Worm (Caenorhabditis elegans) whole organism, young adult: ENCODE results near the gene T14B4.1.
A peak's percentile ranks its signal among the peaks of the same experiment; 100 is the strongest.

Source experiments
- B0261.1 ChIP-seq: sonication (generic microtip); optimal IDR thresholded peaks from 2 replicates; lab custom pipeline; 2016; ENCODE audit warnings: mild to moderate bottlenecking, missing genetic modification characterization, moderate library complexity, missing compliant biosample characterization
- F10E7.11 ChIP-seq: sonication (generic microtip); optimal IDR thresholded peaks from 2 replicates; lab custom pipeline; 2017; ENCODE audit warnings: mild to moderate bottlenecking, missing genetic modification characterization, moderate library complexity, missing compliant biosample characterization
- F37B4.10 ChIP-seq: fragments of 200-800 bp; sonication (Bioruptor generic); IDR thresholded peaks from 2 replicates; pipeline ENCODE4 v1.3.6; 2022; ENCODE audit warnings: missing genetic modification characterization, missing compliant biosample characterization
- F52B5.7 ChIP-seq: sonication (generic microtip); optimal IDR thresholded peaks from 2 replicates; lab custom pipeline; 2016; ENCODE audit warnings: mild to moderate bottlenecking, missing genetic modification characterization, missing compliant biosample characterization
- F55B11.4 ChIP-seq: sonication (generic microtip); optimal IDR thresholded peaks from 2 replicates; lab custom pipeline; 2016; ENCODE audit warnings: missing compliant biosample characterization, missing genetic modification characterization, borderline replicate concordance; ENCODE audit not compliant: insufficient read depth
- F57A8.1 ChIP-seq: fragments of 200-800 bp; sonication (Bioruptor generic); optimal IDR thresholded peaks from 2 replicates; lab custom pipeline; 2018; ENCODE audit warnings: mild to moderate bottlenecking, missing genetic modification characterization, moderate library complexity, missing compliant biosample characterization
- F57C9.4 ChIP-seq: sonication (generic microtip); optimal IDR thresholded peaks from 2 replicates; lab custom pipeline; 2017; ENCODE audit warnings: mild to moderate bottlenecking, missing genetic modification characterization, missing compliant biosample characterization
- T07F8.4 ChIP-seq: sonication (generic microtip); optimal IDR thresholded peaks from 2 replicates; lab custom pipeline; 2016; ENCODE audit warnings: mild to moderate bottlenecking, missing genetic modification characterization, moderate library complexity, missing compliant biosample characterization
- T26A5.8 ChIP-seq: sonication (generic microtip); optimal IDR thresholded peaks from 2 replicates; lab custom pipeline; 2016; ENCODE audit warnings: missing genetic modification characterization, missing compliant biosample characterization
- Y53F4B.3 ChIP-seq: fragments of 200-800 bp; sonication (Bioruptor generic); IDR thresholded peaks from 2 replicates; pipeline ENCODE4 v1.3.6; 2022; ENCODE audit warnings: missing genetic modification reagents, missing genetic modification characterization, missing compliant biosample characterization
- Y56A3A.18 ChIP-seq: fragments of 200-800 bp; sonication (Bioruptor generic); IDR thresholded peaks from 2 replicates; pipeline ENCODE4 v1.3.6; 2022; ENCODE audit warnings: missing genetic modification reagents, missing genetic modification characterization, missing compliant biosample characterization
- Y67H2A.10 ChIP-seq: fragments of 200-800 bp; sonication (Bioruptor generic); conservative IDR thresholded peaks from 2 replicates; pipeline ENCODE4 v1.3.6; 2022; ENCODE audit warnings: missing genetic modification reagents, missing genetic modification characterization, missing compliant biosample characterization
- Y79H2A.3 ChIP-seq: fragments of 200-800 bp; sonication (Bioruptor generic); conservative IDR thresholded peaks from 2 replicates; pipeline ENCODE4 v1.3.6; 2022; ENCODE audit warnings: missing genetic modification reagents, missing genetic modification characterization, missing compliant biosample characterization
- ZK185.1 ChIP-seq: sonication (generic microtip); optimal IDR thresholded peaks from 2 replicates; lab custom pipeline; 2016; ENCODE audit warnings: mild to moderate bottlenecking, missing genetic modification characterization, missing compliant biosample characterization; ENCODE audit not compliant: poor library complexity, severe bottlenecking
- akir-1 ChIP-seq: fragments of 200-800 bp; sonication (Bioruptor generic); optimal IDR thresholded peaks from 2 replicates; lab custom pipeline; 2018; ENCODE audit warnings: mild to moderate bottlenecking, missing genetic modification characterization, moderate library complexity, missing compliant biosample characterization
- athp-1 ChIP-seq: sonication (generic microtip); optimal IDR thresholded peaks from 2 replicates; lab custom pipeline; 2017; ENCODE audit warnings: mild to moderate bottlenecking, missing genetic modification characterization, missing compliant biosample characterization
- bed-1 ChIP-seq: fragments of 200-800 bp; sonication (Bioruptor generic); IDR thresholded peaks from 2 replicates; pipeline ENCODE4 v1.3.6; 2022; ENCODE audit warnings: missing genetic modification reagents, missing genetic modification characterization, missing compliant biosample characterization
- ccch-3 ChIP-seq: fragments of 200-800 bp; sonication (Bioruptor generic); optimal IDR thresholded peaks from 2 replicates; lab custom pipeline; 2018; ENCODE audit warnings: mild to moderate bottlenecking, missing genetic modification characterization, missing compliant biosample characterization
- ceh-100 ChIP-seq: fragments of 200-800 bp; sonication (Bioruptor generic); IDR thresholded peaks from 2 replicates; pipeline ENCODE4 v1.3.6; 2022; ENCODE audit warnings: missing genetic modification reagents, missing genetic modification characterization, missing compliant biosample characterization
- chd-7 ChIP-seq: sonication (generic microtip); optimal IDR thresholded peaks from 2 replicates; lab custom pipeline; 2016; ENCODE audit warnings: mild to moderate bottlenecking, missing genetic modification characterization, moderate library complexity, missing compliant biosample characterization
- die-1 ChIP-seq: sonication (generic microtip); optimal IDR thresholded peaks from 2 replicates; lab custom pipeline; 2016; ENCODE audit warnings: missing genotype, mild to moderate bottlenecking, missing genetic modification characterization, missing compliant biosample characterization
- efl-1 ChIP-seq: fragments of 150-350 bp; optimal IDR thresholded peaks from 2 replicates; lab custom pipeline; 2014; ENCODE audit warnings: missing biosample characterization, missing genetic modification reagents, missing genetic modification characterization
- egrh-3 ChIP-seq: fragments of 200-800 bp; sonication (Bioruptor generic); IDR thresholded peaks from 2 replicates; pipeline ENCODE4 v1.3.6; 2022; ENCODE audit warnings: missing genetic modification reagents, missing genetic modification characterization, missing compliant biosample characterization
- fkh-3 ChIP-seq: sonication (generic microtip); optimal IDR thresholded peaks from 2 replicates; lab custom pipeline; 2016; ENCODE audit warnings: mild to moderate bottlenecking, missing genetic modification characterization, missing compliant biosample characterization
- hrde-1 ChIP-seq: sonication (generic microtip); optimal IDR thresholded peaks from 2 replicates; lab custom pipeline; 2016; ENCODE audit warnings: missing genetic modification characterization, mild to moderate bottlenecking, missing compliant biosample characterization, moderate library complexity, missing genotype, missing genetic modification reagents, borderline replicate concordance
- hsf-1 ChIP-seq: fragments of 200-800 bp; sonication (Bioruptor generic); IDR thresholded peaks from 2 replicates; pipeline ENCODE4 v1.3.6; 2022; ENCODE audit warnings: missing genetic modification reagents, missing genetic modification characterization, missing compliant biosample characterization
- let-607 ChIP-seq, 2 experiments: fragments of 200-800 bp in 1 of 2; sonication (Bioruptor generic) in 1 of 2; sonication (generic microtip) in 1 of 2; optimal IDR thresholded peaks; 2 replicates each; lab custom pipeline; 2016 to 2018; ENCODE audit warnings: mild to moderate bottlenecking in 2 of 2, missing compliant biosample characterization in 2 of 2, missing genetic modification characterization in 2 of 2, moderate library complexity in 2 of 2, missing genotype in 1 of 2
- lin-40 ChIP-seq: sonication (generic microtip); optimal IDR thresholded peaks from 2 replicates; lab custom pipeline; 2016; ENCODE audit warnings: missing genetic modification characterization, mild to moderate bottlenecking, missing compliant biosample characterization, missing genotype, missing genetic modification reagents
- lir-1 ChIP-seq: fragments of 200-800 bp; sonication (Bioruptor generic); conservative IDR thresholded peaks from 2 replicates; pipeline ENCODE4 v1.3.6; 2022; ENCODE audit warnings: missing genetic modification reagents, missing genetic modification characterization, missing compliant biosample characterization
- madf-3 ChIP-seq: fragments of 200-800 bp; sonication (Bioruptor generic); IDR thresholded peaks from 2 replicates; pipeline ENCODE4 v1.3.6; 2022; ENCODE audit warnings: missing genetic modification reagents, missing genetic modification characterization, missing compliant biosample characterization
- madf-6 ChIP-seq: fragments of 200-800 bp; sonication (Bioruptor generic); IDR thresholded peaks from 2 replicates; pipeline ENCODE4 v1.3.6; 2022; ENCODE audit warnings: missing genetic modification reagents, missing genetic modification characterization, missing compliant biosample characterization
- madf-8 ChIP-seq: fragments of 200-800 bp; sonication (Bioruptor generic); conservative IDR thresholded peaks from 2 replicates; pipeline ENCODE4 v1.3.6; 2022; ENCODE audit warnings: missing genetic modification reagents, missing genetic modification characterization, missing compliant biosample characterization
- mel-28 ChIP-seq: sonication (generic microtip); optimal IDR thresholded peaks from 2 replicates; lab custom pipeline; 2016; ENCODE audit warnings: borderline replicate concordance, mild to moderate bottlenecking, missing genetic modification characterization, missing compliant biosample characterization
- mes-4 ChIP-seq: sonication (generic microtip); optimal IDR thresholded peaks from 2 replicates; lab custom pipeline; 2016; ENCODE audit warnings: missing genotype, missing genetic modification characterization, missing compliant biosample characterization
- mxl-1 ChIP-seq: sonication (generic microtip); optimal IDR thresholded peaks from 2 replicates; lab custom pipeline; 2016; ENCODE audit warnings: missing genetic modification characterization, missing compliant biosample characterization
- nfya-1 ChIP-seq: sonication (generic microtip); optimal IDR thresholded peaks from 2 replicates; lab custom pipeline; 2017; ENCODE audit warnings: antibody characterized with exemption, missing compliant biosample characterization, missing genetic modification characterization, borderline replicate concordance; ENCODE audit not compliant: insufficient read depth
- nhr-179 ChIP-seq: sonication (generic microtip); optimal IDR thresholded peaks from 2 replicates; lab custom pipeline; 2016; ENCODE audit warnings: mild to moderate bottlenecking, missing genetic modification characterization, missing compliant biosample characterization
- nhr-90 ChIP-seq: sonication (generic microtip); optimal IDR thresholded peaks from 2 replicates; lab custom pipeline; 2016; ENCODE audit warnings: missing genotype, mild to moderate bottlenecking, missing genetic modification characterization, missing compliant biosample characterization
- pbrm-1 ChIP-seq: fragments of 200-800 bp; sonication (Bioruptor generic); IDR thresholded peaks from 2 replicates; pipeline ENCODE4 v1.3.6; 2022; ENCODE audit warnings: missing genetic modification reagents, missing genetic modification characterization, missing compliant biosample characterization
- rcor-1 ChIP-seq: fragments of 200-800 bp; sonication (Bioruptor generic); IDR thresholded peaks from 2 replicates; pipeline ENCODE4 v1.3.6; 2022; ENCODE audit warnings: missing genetic modification reagents, missing genetic modification characterization, missing compliant biosample characterization
- repo-1 ChIP-seq: sonication (generic microtip); optimal IDR thresholded peaks from 2 replicates; lab custom pipeline; 2017; ENCODE audit warnings: mild to moderate bottlenecking, missing genetic modification characterization, missing compliant biosample characterization
- sdz-38 ChIP-seq: sonication (generic microtip); optimal IDR thresholded peaks from 2 replicates; lab custom pipeline; 2016; ENCODE audit warnings: missing genotype, missing genetic modification characterization, missing compliant biosample characterization
- snpc-1.1 ChIP-seq: sonication (generic microtip); optimal IDR thresholded peaks from 2 replicates; lab custom pipeline; 2017; ENCODE audit warnings: missing genetic modification characterization, mild to moderate bottlenecking, missing compliant biosample characterization, antibody characterized with exemption, moderate library complexity, missing genotype, missing genetic modification reagents; ENCODE audit not compliant: insufficient read depth
- snpc-1.3 ChIP-seq: sonication (generic microtip); optimal IDR thresholded peaks from 2 replicates; lab custom pipeline; 2017; ENCODE audit warnings: missing genetic modification characterization, mild to moderate bottlenecking, missing compliant biosample characterization, antibody characterized with exemption, moderate library complexity, missing genotype, missing genetic modification reagents; ENCODE audit not compliant: insufficient read depth
- tbx-9 ChIP-seq: sonication (generic microtip); optimal IDR thresholded peaks from 2 replicates; lab custom pipeline; 2016; ENCODE audit warnings: borderline replicate concordance, missing genetic modification characterization, inconsistent platforms, missing compliant biosample characterization
- unc-62 ChIP-seq: fragments of 150-350 bp; optimal IDR thresholded peaks from 2 replicates; lab custom pipeline; 2014; ENCODE audit warnings: missing biosample characterization, missing genetic modification reagents, missing genetic modification characterization
- xnd-1 ChIP-seq: sonication (generic microtip); optimal IDR thresholded peaks from 2 replicates; lab custom pipeline; 2016; ENCODE audit warnings: missing genotype, missing genetic modification reagents, missing genetic modification characterization, missing compliant biosample characterization
- ztf-3 ChIP-seq: fragments of 200-800 bp; sonication (Bioruptor generic); optimal IDR thresholded peaks from 2 replicates; lab custom pipeline; 2018; ENCODE audit warnings: mild to moderate bottlenecking, missing genetic modification characterization, missing compliant biosample characterization

T14B4.1 gene

ce11 chrII:6741428-6741827, 4.7 kb downstream of the T14B4.1 start, which contains the start of gene exos-8 (continued):
- peak; percentile 65 for TF ChIP-seq efl-1
- no peak for TF ChIP-seq Y79H2A.3 (GFP tag; lab: Robert Waterston, UW)
- no peak for TF ChIP-seq athp-1 (tag; lab: Kevin White, UChicago)
- TF ChIP-seq lin-40 (tag; lab: Kevin White, UChicago) = no peak
- no peak for TF ChIP-seq T26A5.8
- TF ChIP-seq T07F8.4 (tag; lab: Kevin White, UChicago) = no peak
- TF ChIP-seq nfya-1 (tag; lab: Kevin White, UChicago) = no peak
- no peak for TF ChIP-seq F55B11.4
- TF ChIP-seq ztf-3 (GFP tag; lab: Kevin White, UChicago) = no peak
- TF ChIP-seq ZK185.1 (tag; lab: Kevin White, UChicago) = peak; percentile 48
- no peak for TF ChIP-seq bed-1
- no peak for TF ChIP-seq pbrm-1 (GFP tag; lab: Robert Waterston, UW)
- TF ChIP-seq snpc-1.3 (tag; lab: Kevin White, UChicago) = no peak
- no peak for TF ChIP-seq F57A8.1 (GFP tag; lab: Kevin White, UChicago)
- TF ChIP-seq nhr-90 (tag; lab: Kevin White, UChicago) = no peak
- 0 out of 2 replicates have a peak, but pooled peaks have one; percentile 15 for TF ChIP-seq madf-3 (GFP tag; lab: Robert Waterston, UW)
- no peak for TF ChIP-seq F52B5.7 (tag; lab: Kevin White, UChicago)
- no peak for TF ChIP-seq unc-62 (GFP tag; lab: Kevin White, UChicago)
- no peak for TF ChIP-seq egrh-3
- TF ChIP-seq tbx-9 (tag; lab: Kevin White, UChicago) = no peak
- no peak for TF ChIP-seq fkh-3 (tag; lab: Kevin White, UChicago)
- TF ChIP-seq mxl-1 (tag; lab: Kevin White, UChicago) = no peak
- no peak for TF ChIP-seq rcor-1 (GFP tag; lab: Robert Waterston, UW)
- TF ChIP-seq lir-1 (GFP tag; lab: Robert Waterston, UW) = no peak; the same call in 1 of the 2 replicates
- peak; percentile 19 for TF ChIP-seq die-1 (tag; lab: Kevin White, UChicago)
- TF ChIP-seq Y56A3A.18 (GFP tag; lab: Robert Waterston, UW) = no peak
- no peak for TF ChIP-seq repo-1 (tag; lab: Kevin White, UChicago)
- no peak for TF ChIP-seq xnd-1 (tag; lab: Kevin White, UChicago)
- no peak for TF ChIP-seq snpc-1.1 (tag; lab: Kevin White, UChicago)
- no peak for TF ChIP-seq F37B4.10 (GFP tag; lab: Robert Waterston, UW)
- TF ChIP-seq sdz-38 (tag; lab: Kevin White, UChicago) = no peak
- no peak for TF ChIP-seq mes-4
- TF ChIP-seq let-607 (tag; optimal IDR thresholded peaks at IDR 0.05; lab: Kevin White, UChicago) = no peak
- TF ChIP-seq Y67H2A.10 = no peak
- TF ChIP-seq madf-6 (GFP tag; lab: Robert Waterston, UW) = 0 out of 2 replicates have a peak, but pooled peaks have one; percentile 16
- TF ChIP-seq hsf-1 (GFP tag; lab: Robert Waterston, UW) = no peak
- no peak for TF ChIP-seq B0261.1
- no peak for TF ChIP-seq nhr-179 (tag; lab: Kevin White, UChicago)
- no peak for TF ChIP-seq F10E7.11 (tag; lab: Kevin White, UChicago)
- no peak for TF ChIP-seq mel-28 (tag; lab: Kevin White, UChicago)
- peak; percentile 36; the same call in 1 of the 2 replicates for TF ChIP-seq madf-8 (GFP tag; lab: Robert Waterston, UW)
- TF ChIP-seq ccch-3 = no peak
- TF ChIP-seq Y53F4B.3 (GFP tag; lab: Robert Waterston, UW) = no peak
- TF ChIP-seq hrde-1 (tag; lab: Kevin White, UChicago) = no peak
- TF ChIP-seq F57C9.4 (tag; lab: Kevin White, UChicago) = no peak
- TF ChIP-seq akir-1 = peak; percentile 44
- TF ChIP-seq ceh-100 = peak; percentile 97
- no peak for TF ChIP-seq chd-7
